Fruit fly (Drosophila melanogaster) whole organism, embryonic: ENCODE data around the gene CG43064.

Experiments
- Adf1 ChIP-seq: fragments of 200-800 bp; sonication (Bioruptor generic); IDR thresholded peaks from 2 replicates; pipeline ENCODE4 v1.3.6; 2022; ENCODE audit warnings: missing biosample characterization, missing genetic modification characterization
- Aef1 ChIP-seq: fragments of 200-800 bp; sonication (Bioruptor generic); IDR thresholded peaks from 3 replicates; pipeline ENCODE4 v1.3.6; 2022; ENCODE audit warnings: missing biosample characterization, missing genetic modification characterization
- CG10543 ChIP-seq: fragments of 200-800 bp; sonication (Bioruptor generic); optimal IDR thresholded peaks from 3 replicates; lab custom pipeline; 2017; ENCODE audit warnings: missing biosample characterization, mild to moderate bottlenecking, missing genetic modification characterization, moderate library complexity
- CG12391 ChIP-seq: fragments of 200-800 bp; sonication (Bioruptor generic); optimal IDR thresholded peaks from 3 replicates; lab custom pipeline; 2018; ENCODE audit warnings: missing biosample characterization, mild to moderate bottlenecking, missing genetic modification characterization, moderate library complexity
- CG12659 ChIP-seq: fragments of 200-800 bp; sonication (Bioruptor generic); optimal IDR thresholded peaks from 3 replicates; lab custom pipeline; 2017; ENCODE audit warnings: mild to moderate bottlenecking, missing biosample characterization, missing genetic modification reagents, missing genetic modification characterization
- CG12942 ChIP-seq: fragments of 200-800 bp; sonication (Bioruptor generic); optimal IDR thresholded peaks from 3 replicates; lab custom pipeline; 2016; ENCODE audit warnings: missing biosample characterization, missing genetic modification characterization
- CG15479 ChIP-seq: fragments of 200-800 bp; sonication (Bioruptor generic); optimal IDR thresholded peaks from 3 replicates; lab custom pipeline; 2019; ENCODE audit warnings: missing biosample characterization, mild to moderate bottlenecking, missing genetic modification characterization, moderate library complexity
- CG17385 ChIP-seq: fragments of 200-800 bp; sonication (Bioruptor generic); optimal IDR thresholded peaks from 3 replicates; lab custom pipeline; 2018; ENCODE audit warnings: missing biosample characterization, mild to moderate bottlenecking, missing genetic modification characterization
- CG18599 ChIP-seq: fragments of 200-800 bp; sonication (Bioruptor generic); optimal IDR thresholded peaks from 3 replicates; lab custom pipeline; 2017; ENCODE audit warnings: missing biosample characterization, missing genetic modification characterization, mild to moderate bottlenecking, moderate library complexity, missing genetic modification reagents
- CG2129 ChIP-seq: fragments of 200-800 bp; sonication (Bioruptor generic); IDR thresholded peaks from 2 replicates; pipeline ENCODE4 v1.3.6; 2022; ENCODE audit warnings: missing biosample characterization, missing genetic modification characterization; ENCODE audit not compliant: partially characterized antibody
- CG2875 ChIP-seq: fragments of 200-800 bp; sonication (Bioruptor generic); optimal IDR thresholded peaks from 2 replicates; lab custom pipeline; 2017; ENCODE audit warnings: missing biosample characterization, mild to moderate bottlenecking, missing genetic modification characterization, missing genetic modification reagents
- CG3163 ChIP-seq: fragments of 200-800 bp; sonication (Bioruptor generic); optimal IDR thresholded peaks from 3 replicates; lab custom pipeline; 2016; ENCODE audit warnings: missing biosample characterization, missing genetic modification characterization
- CG33213 ChIP-seq: fragments of 200-800 bp; sonication (Bioruptor generic); optimal IDR thresholded peaks from 3 replicates; lab custom pipeline; 2016; ENCODE audit warnings: missing biosample characterization, missing genetic modification characterization
- CG4360 ChIP-seq: fragments of 200-800 bp; sonication (Bioruptor generic); IDR thresholded peaks from 2 replicates; pipeline ENCODE4 v1.3.6; 2022; ENCODE audit warnings: missing biosample characterization, missing genetic modification characterization
- CG7372 ChIP-seq: fragments of 200-800 bp; sonication (Bioruptor generic); IDR thresholded peaks from 2 replicates; pipeline ENCODE4 v1.3.6; 2022; ENCODE audit warnings: missing biosample characterization, missing genetic modification characterization
- Chrac-16 ChIP-seq: fragments of 200-800 bp; sonication (Bioruptor generic); optimal IDR thresholded peaks from 3 replicates; lab custom pipeline; 2016; ENCODE audit warnings: missing biosample characterization, missing genetic modification characterization
- CrebB ChIP-seq: fragments of 200-800 bp; sonication (Bioruptor generic); optimal IDR thresholded peaks from 3 replicates; lab custom pipeline; 2018; ENCODE audit warnings: missing biosample characterization, mild to moderate bottlenecking, missing genetic modification characterization
- Deaf1 ChIP-seq: fragments of 200-800 bp; optimal IDR thresholded peaks from 3 replicates; lab custom pipeline; 2019; ENCODE audit warnings: missing biosample characterization, mild to moderate bottlenecking, missing genetic modification characterization, moderate library complexity
- Dp ChIP-seq: fragments of 200-800 bp; sonication (Bioruptor generic); optimal IDR thresholded peaks from 2 replicates; lab custom pipeline; 2018; ENCODE audit warnings: missing biosample characterization, mild to moderate bottlenecking, missing genetic modification characterization, moderate library complexity
- Hey ChIP-seq: fragments of 200-800 bp; sonication (Bioruptor generic); optimal IDR thresholded peaks from 3 replicates; lab custom pipeline; 2018; ENCODE audit warnings: missing biosample characterization, mild to moderate bottlenecking, missing genetic modification characterization
- MTF-1 ChIP-seq: fragments of 200-800 bp; sonication (Bioruptor generic); optimal IDR thresholded peaks from 2 replicates; lab custom pipeline; 2018; ENCODE audit warnings: missing biosample characterization, mild to moderate bottlenecking, missing genetic modification characterization, borderline replicate concordance
- NC2β ChIP-seq: fragments of 200-800 bp; sonication (Bioruptor generic); optimal IDR thresholded peaks from 2 replicates; lab custom pipeline; 2016; ENCODE audit warnings: missing biosample characterization, missing genetic modification characterization
- Oaz ChIP-seq: fragments of 200-800 bp; sonication (Bioruptor generic); IDR thresholded peaks from 2 replicates; pipeline ENCODE4 v1.3.6; 2022; ENCODE audit warnings: missing biosample characterization, missing genetic modification characterization
- Oli ChIP-seq: fragments of 200-800 bp; sonication (Bioruptor generic); optimal IDR thresholded peaks from 2 replicates; lab custom pipeline; 2018; ENCODE audit warnings: missing biosample characterization, mild to moderate bottlenecking, missing genetic modification characterization, moderate library complexity
- Side ChIP-seq: fragments of 200-800 bp; sonication (Bioruptor generic); optimal IDR thresholded peaks from 2 replicates; lab custom pipeline; 2016; ENCODE audit warnings: missing biosample characterization, missing genetic modification characterization
- Trl ChIP-seq, 3 experiments: fragments of >200 bp in 2 of 3; fragments of 200-800 bp in 1 of 3; sonication (Bioruptor generic) in 1 of 3; optimal IDR thresholded peaks; 2 replicates in 1 of 3; 3 replicates in 2 of 3; lab custom pipeline; 2016 to 2017; ENCODE audit warnings: missing biosample characterization in 1 of 3, missing genetic modification characterization in 1 of 3
- al ChIP-seq: fragments of 200-800 bp; sonication (Bioruptor generic); IDR thresholded peaks from 2 replicates; pipeline ENCODE4 v1.3.6; 2022; ENCODE audit warnings: missing biosample characterization, missing genetic modification characterization
- bigmax ChIP-seq: fragments of 200-800 bp; sonication (Bioruptor generic); optimal IDR thresholded peaks from 2 replicates; lab custom pipeline; 2018; ENCODE audit warnings: missing biosample characterization, mild to moderate bottlenecking, missing genetic modification characterization
- cad ChIP-seq: fragments of >200 bp; optimal IDR thresholded peaks from 2 replicates; lab custom pipeline; 2017; ENCODE audit warnings: missing biosample characterization, missing genetic modification characterization
- cas ChIP-seq: fragments of 200-800 bp; sonication (Bioruptor generic); IDR thresholded peaks from 2 replicates; pipeline ENCODE4 v1.3.6; 2022; ENCODE audit warnings: missing biosample characterization, missing genetic modification characterization
- cg ChIP-seq: fragments of 200-800 bp; sonication (Bioruptor generic); optimal IDR thresholded peaks from 3 replicates; lab custom pipeline; 2019; ENCODE audit warnings: missing biosample characterization, mild to moderate bottlenecking, missing genetic modification characterization, moderate library complexity
- chm ChIP-seq: fragments of 200-800 bp; sonication (Bioruptor generic); IDR thresholded peaks from 2 replicates; pipeline ENCODE4 v1.3.6; 2022; ENCODE audit warnings: missing biosample characterization, missing genetic modification characterization
- ewg ChIP-seq: fragments of 200-800 bp; sonication (Bioruptor generic); optimal IDR thresholded peaks from 3 replicates; lab custom pipeline; 2017; ENCODE audit warnings: mild to moderate bottlenecking, missing biosample characterization, missing genetic modification reagents, missing genetic modification characterization
- grau ChIP-seq: fragments of 200-800 bp; optimal IDR thresholded peaks from 3 replicates; lab custom pipeline; 2019; ENCODE audit warnings: missing biosample characterization, mild to moderate bottlenecking, missing genetic modification characterization, moderate library complexity
- mam ChIP-seq: fragments of 200-800 bp; sonication (Bioruptor generic); optimal IDR thresholded peaks from 3 replicates; lab custom pipeline; 2016; ENCODE audit warnings: missing biosample characterization, missing genetic modification characterization
- nerfin-1 ChIP-seq: fragments of 200-800 bp; sonication (Bioruptor generic); optimal IDR thresholded peaks from 3 replicates; lab custom pipeline; 2019; ENCODE audit warnings: missing biosample characterization, mild to moderate bottlenecking, missing genetic modification characterization, moderate library complexity
- pros ChIP-seq: fragments of 200-800 bp; sonication (Bioruptor generic); optimal IDR thresholded peaks from 3 replicates; lab custom pipeline; 2019; ENCODE audit warnings: missing biosample characterization, mild to moderate bottlenecking, missing genetic modification characterization, moderate library complexity
- ranshi ChIP-seq: fragments of 200-800 bp; sonication (Bioruptor generic); IDR thresholded peaks from 2 replicates; pipeline ENCODE4 v1.3.6; 2022; ENCODE audit warnings: missing biosample characterization, missing genetic modification characterization
- seq ChIP-seq: fragments of 200-800 bp; sonication (Bioruptor generic); IDR thresholded peaks from 2 replicates; pipeline ENCODE4 v1.3.6; 2022; ENCODE audit warnings: missing biosample characterization, missing genetic modification characterization
- sisA ChIP-seq: fragments of 200-800 bp; sonication (Bioruptor generic); IDR thresholded peaks from 2 replicates; pipeline ENCODE4 v1.3.6; 2022; ENCODE audit warnings: missing biosample characterization, missing genetic modification characterization
- slbo ChIP-seq: fragments of 200-800 bp; sonication (Bioruptor generic); IDR thresholded peaks from 2 replicates; pipeline ENCODE4 v1.3.6; 2022; ENCODE audit warnings: missing biosample characterization, missing genetic modification characterization
- sna ChIP-seq: fragments of 200-800 bp; sonication (Bioruptor generic); IDR thresholded peaks from 2 replicates; pipeline ENCODE4 v1.3.6; 2022; ENCODE audit warnings: missing biosample characterization, missing genetic modification characterization; ENCODE audit not compliant: partially characterized antibody
- stc ChIP-seq: fragments of 200-800 bp; sonication (Bioruptor generic); IDR thresholded peaks from 2 replicates; pipeline ENCODE4 v1.3.6; 2022; ENCODE audit warnings: missing biosample characterization, missing genetic modification characterization
- twi ChIP-seq: fragments of 200-800 bp; optimal IDR thresholded peaks from 2 replicates; lab custom pipeline; 2019; ENCODE audit warnings: missing biosample characterization, mild to moderate bottlenecking, missing genetic modification characterization, moderate library complexity
- tx ChIP-seq: fragments of 200-800 bp; sonication (Bioruptor generic); optimal IDR thresholded peaks from 2 replicates; lab custom pipeline; 2016; ENCODE audit warnings: missing biosample characterization, missing genetic modification characterization

Gene CG43064

dm6 chr3L:11833296-11833717 is 3.2 kb downstream of the CG43064 start, which contains the start of gene CycA (continued):
- no peak for TF ChIP-seq MTF-1 (GFP tag; lab: Kevin White, UChicago)
- no peak for TF ChIP-seq al (GFP tag; lab: Robert Waterston, UW)
- TF ChIP-seq CG12942 (GFP tag; lab: Kevin White, UChicago), result no peak
- TF ChIP-seq CG12391 (tag; lab: Kevin White, UChicago), result peak; percentile 25
- TF ChIP-seq Dp (GFP tag; lab: Kevin White, UChicago), result peak; percentile 100
- TF ChIP-seq grau, result no peak

DNA sequence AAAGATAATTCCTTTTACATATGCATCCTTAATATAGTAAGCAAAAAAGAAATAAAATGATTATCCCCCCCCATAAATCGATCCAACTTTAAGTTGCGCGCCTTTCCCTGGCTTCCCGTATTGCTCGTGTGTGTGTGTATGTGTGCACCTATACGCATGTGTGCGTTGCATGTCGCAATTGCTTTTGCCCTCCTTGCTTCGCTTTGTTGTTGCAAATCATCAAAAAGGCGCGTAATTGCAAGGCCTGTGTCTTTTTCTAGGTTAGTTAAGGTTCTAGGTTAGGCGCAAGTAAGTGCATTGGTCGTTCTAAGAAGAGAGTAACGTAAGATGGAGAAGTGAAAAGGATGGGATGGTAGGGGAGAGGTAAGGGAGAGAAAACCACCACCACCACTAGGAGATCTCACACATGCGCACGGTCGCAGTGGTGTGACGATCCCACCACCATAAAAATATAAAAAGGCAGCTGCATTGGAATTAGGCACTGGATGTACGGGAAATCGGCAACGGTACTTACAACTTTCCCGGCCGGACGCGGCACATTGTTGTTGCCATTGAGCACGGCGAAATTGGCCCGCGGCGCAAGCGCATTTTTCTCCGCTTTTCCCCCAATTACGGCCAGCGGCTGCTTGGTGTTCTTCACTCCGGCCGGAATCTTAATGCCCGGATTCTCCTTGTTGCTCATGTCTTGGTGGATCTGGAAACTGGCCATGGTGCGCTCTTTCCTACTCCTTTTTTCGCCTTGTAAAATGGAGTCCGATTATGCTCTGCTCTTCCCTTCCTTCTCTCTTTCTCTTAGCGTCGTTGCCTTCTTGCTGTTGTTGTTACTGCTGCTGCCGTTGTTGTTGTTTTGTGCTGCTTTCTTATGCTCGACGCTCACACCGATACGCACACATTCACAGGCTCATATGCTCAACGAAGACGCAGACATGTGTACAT is 3.9 kb downstream of the CG43064 start:
- TF ChIP-seq Trl (optimal IDR thresholded peaks at IDR 0.05; lab: Kevin White, UChicago) (peak; percentile 51 to 59), Trl (GFP tag; optimal IDR thresholded peaks at IDR 0.05; lab: Kevin White, UChicago) (no peak), Oaz (no peak), CG3163 (GFP tag; lab: Kevin White, UChicago) (peak; percentile 57), Oli (no peak), Adf1 (GFP tag; lab: Robert Waterston, UW) (peak; percentile 34; the same call in 1 of the 2 replicates), MTF-1 (GFP tag; lab: Kevin White, UChicago) (no peak), sna (GFP tag; lab: Robert Waterston, UW) (no peak), CG10543 (GFP tag; lab: Kevin White, UChicago) (peak; percentile 26), stc (GFP tag; lab: Robert Waterston, UW) (no peak), CG18599 (GFP tag; lab: Kevin White, UChicago) (no peak), CG15479 (GFP tag; lab: Kevin White, UChicago) (peak; percentile 79), NC2β (no peak), sisA (GFP tag; lab: Robert Waterston, UW) (no peak), pros (GFP tag; lab: Kevin White, UChicago) (peak; percentile 92), mam (GFP tag; lab: Kevin White, UChicago) (no peak), cg (peak; percentile 79), CG17385 (GFP tag; lab: Kevin White, UChicago) (no peak), CG12659 (GFP tag; lab: Kevin White, UChicago) (no peak), cas (no peak), tx (no peak), CG2129 (GFP tag; lab: Robert Waterston, UW) (no peak), CrebB (tag; lab: Kevin White, UChicago) (no peak), ewg (GFP tag; lab: Kevin White, UChicago) (peak; percentile 71), nerfin-1 (tag; lab: Kevin White, UChicago) (peak; percentile 87), Dp (GFP tag; lab: Kevin White, UChicago) (peak; percentile 1), Hey (tag; lab: Kevin White, UChicago) (no peak), ranshi (0 out of 2 replicates have a peak, but pooled peaks have one; percentile 22), cad (GFP tag; lab: Kevin White, UChicago) (peak; percentile 71), Deaf1 (no peak), CG12942 (GFP tag; lab: Kevin White, UChicago) (no peak), seq (GFP tag; lab: Robert Waterston, UW) (no peak; the same call in 1 of the 2 replicates), CG2875 (GFP tag; lab: Kevin White, UChicago) (no peak), chm (GFP tag; lab: Robert Waterston, UW) (peak; percentile 36; the same call in 1 of the 2 replicates), CG4360 (peak; percentile 100), bigmax (GFP tag; lab: Kevin White, UChicago) (peak; percentile 75), Chrac-16 (GFP tag; lab: Kevin White, UChicago) (no peak), Side (GFP tag; lab: Kevin White, UChicago) (no peak), slbo (GFP tag; lab: Robert Waterston, UW) (no peak), twi (peak; percentile 62), Aef1 (GFP tag; lab: Robert Waterston, UW) (peak; percentile 64; the same call in 2 of the 3 replicates), CG7372 (GFP tag; lab: Robert Waterston, UW) (no peak), CG33213 (GFP tag; lab: Kevin White, UChicago) (no peak)
